Fruit fly (Drosophila melanogaster) whole organism, embryonic: ENCODE results near the gene Tfb4.

Experiments
- Aef1 ChIP-seq: fragments of 200-800 bp; sonication (Bioruptor generic); IDR thresholded peaks from 3 replicates; pipeline ENCODE4 v1.3.6; 2022; ENCODE audit warnings: missing biosample characterization, missing genetic modification characterization
- Asciz ChIP-seq: fragments of 200-800 bp; sonication (Bioruptor generic); optimal IDR thresholded peaks from 2 replicates; lab custom pipeline; 2017; ENCODE audit warnings: missing biosample characterization, mild to moderate bottlenecking, missing genetic modification characterization, missing genetic modification reagents
- Atf-2 ChIP-seq: fragments of 200-800 bp; sonication (Bioruptor generic); optimal IDR thresholded peaks from 2 replicates; lab custom pipeline; 2016; ENCODE audit warnings: missing biosample characterization, missing genetic modification characterization
- B-H1 ChIP-seq: fragments of 200-800 bp; sonication (Bioruptor generic); IDR thresholded peaks from 3 replicates; pipeline ENCODE4 v1.3.6; 2022; ENCODE audit warnings: missing biosample characterization, missing genetic modification characterization
- B-H2 ChIP-seq: fragments of 200-800 bp; sonication (Bioruptor generic); optimal IDR thresholded peaks from 2 replicates; lab custom pipeline; 2018; ENCODE audit warnings: missing biosample characterization, mild to moderate bottlenecking, missing genetic modification characterization
- CG11085 ChIP-seq: fragments of 200-800 bp; sonication (Bioruptor generic); IDR thresholded peaks from 2 replicates; pipeline ENCODE4 v1.3.6; 2022; ENCODE audit warnings: missing biosample characterization, missing genetic modification characterization
- CG12155 ChIP-seq: fragments of 200-800 bp; sonication (Bioruptor generic); optimal IDR thresholded peaks from 3 replicates; lab custom pipeline; 2016; ENCODE audit warnings: missing biosample characterization, missing genetic modification characterization
- CG13775 ChIP-seq: fragments of 200-800 bp; sonication (Bioruptor generic); optimal IDR thresholded peaks from 3 replicates; lab custom pipeline; 2017; ENCODE audit warnings: missing biosample characterization, mild to moderate bottlenecking, missing genetic modification characterization
- CG14014 ChIP-seq: fragments of 200-800 bp; sonication (Bioruptor generic); IDR thresholded peaks from 2 replicates; pipeline ENCODE4 v1.3.6; 2022; ENCODE audit warnings: missing biosample characterization, missing genetic modification characterization
- CG17186 ChIP-seq: fragments of 200-800 bp; sonication (Bioruptor generic); optimal IDR thresholded peaks from 3 replicates; lab custom pipeline; 2017; ENCODE audit warnings: missing biosample characterization, missing genetic modification reagents, missing genetic modification characterization
- CG34376 ChIP-seq: fragments of 200-800 bp; sonication (Bioruptor generic); optimal IDR thresholded peaks from 2 replicates; lab custom pipeline; 2018; ENCODE audit warnings: missing biosample characterization, mild to moderate bottlenecking, missing genetic modification characterization
- CG42726 ChIP-seq: fragments of 200-800 bp; sonication (Bioruptor generic); IDR thresholded peaks from 2 replicates; pipeline ENCODE4 v1.3.6; 2022; ENCODE audit warnings: missing biosample characterization, missing genetic modification characterization; ENCODE audit not compliant: partially characterized antibody
- CG7271 ChIP-seq: fragments of 200-800 bp; sonication (Bioruptor generic); optimal IDR thresholded peaks from 2 replicates; lab custom pipeline; 2018; ENCODE audit warnings: missing biosample characterization, mild to moderate bottlenecking, missing genetic modification characterization, moderate library complexity
- CG8089 ChIP-seq: fragments of 200-800 bp; sonication (Bioruptor generic); optimal IDR thresholded peaks from 3 replicates; lab custom pipeline; 2016; ENCODE audit warnings: missing biosample characterization, missing genetic modification characterization
- CG8359 ChIP-seq: fragments of 200-800 bp; sonication (Bioruptor generic); optimal IDR thresholded peaks from 2 replicates; lab custom pipeline; 2017; ENCODE audit warnings: missing biosample characterization, mild to moderate bottlenecking, missing genetic modification characterization, borderline replicate concordance
- CG9609 ChIP-seq: fragments of 200-800 bp; sonication (Bioruptor generic); optimal IDR thresholded peaks from 3 replicates; lab custom pipeline; 2016; ENCODE audit warnings: missing biosample characterization, missing genetic modification characterization
- Dad ChIP-seq: fragments of 200-800 bp; sonication (Bioruptor generic); optimal IDR thresholded peaks from 3 replicates; lab custom pipeline; 2016; ENCODE audit warnings: missing biosample characterization, missing genetic modification characterization
- Deaf1 ChIP-seq: fragments of 200-800 bp; optimal IDR thresholded peaks from 3 replicates; lab custom pipeline; 2019; ENCODE audit warnings: missing biosample characterization, mild to moderate bottlenecking, missing genetic modification characterization, moderate library complexity
- Dll ChIP-seq: fragments of 200-800 bp; sonication (Bioruptor generic); IDR thresholded peaks from 4 replicates; pipeline ENCODE4 v1.3.6; 2022; ENCODE audit warnings: missing biosample characterization, missing genetic modification characterization; ENCODE audit not compliant: partially characterized antibody
- Dref ChIP-seq: fragments of 200-800 bp; sonication (Bioruptor generic); IDR thresholded peaks from 2 replicates; pipeline ENCODE4 v1.3.6; 2022; ENCODE audit warnings: missing biosample characterization, missing genetic modification characterization
- E2f1 ChIP-seq: fragments of 200-800 bp; sonication (Bioruptor generic); IDR thresholded peaks from 2 replicates; pipeline ENCODE4 v1.3.6; 2022; ENCODE audit warnings: missing biosample characterization, missing genetic modification characterization
- Gug ChIP-seq: fragments of 200-800 bp; sonication (Bioruptor generic); IDR thresholded peaks from 4 replicates; pipeline ENCODE4 v1.3.6; 2022; ENCODE audit warnings: missing biosample characterization, missing genetic modification characterization
- HmgD ChIP-seq: fragments of 200-800 bp; sonication (Bioruptor generic); optimal IDR thresholded peaks from 3 replicates; lab custom pipeline; 2016; ENCODE audit warnings: missing biosample characterization, missing genetic modification characterization
- Hmr ChIP-seq: fragments of 200-800 bp; sonication (Bioruptor generic); optimal IDR thresholded peaks from 3 replicates; lab custom pipeline; 2017; ENCODE audit warnings: mild to moderate bottlenecking, missing biosample characterization, missing genetic modification reagents, missing genetic modification characterization
- Hr78 ChIP-seq, 2 experiments: fragments of 200-800 bp in 1 of 2; fragments of >200 bp in 1 of 2; sonication (Bioruptor generic) in 1 of 2; optimal IDR thresholded peaks; 2 replicates each; lab custom pipeline; 2017 to 2019; ENCODE audit warnings: missing biosample characterization in 2 of 2, missing genetic modification characterization in 2 of 2, mild to moderate bottlenecking in 1 of 2, moderate library complexity in 1 of 2
- Kr ChIP-seq: fragments of 200-800 bp; sonication (Bioruptor generic); optimal IDR thresholded peaks from 2 replicates; lab custom pipeline; 2017; ENCODE audit warnings: missing biosample characterization, mild to moderate bottlenecking, missing genetic modification characterization
- Mad ChIP-seq: fragments of 200-800 bp; sonication (Bioruptor generic); optimal IDR thresholded peaks from 2 replicates; lab custom pipeline; 2016; ENCODE audit warnings: missing biosample characterization, missing genetic modification characterization
- NK7.1 ChIP-seq: fragments of 200-800 bp; sonication (Bioruptor generic); optimal IDR thresholded peaks from 3 replicates; lab custom pipeline; 2016; ENCODE audit warnings: missing biosample characterization, missing genetic modification characterization
- Six4 ChIP-seq: fragments of 200-800 bp; sonication (Bioruptor generic); optimal IDR thresholded peaks from 2 replicates; lab custom pipeline; 2016; ENCODE audit warnings: missing biosample characterization, missing genetic modification characterization
- Trl ChIP-seq, 3 experiments: fragments of >200 bp in 2 of 3; fragments of 200-800 bp in 1 of 3; sonication (Bioruptor generic) in 1 of 3; optimal IDR thresholded peaks; 2 replicates in 1 of 3; 3 replicates in 2 of 3; lab custom pipeline; 2016 to 2017; ENCODE audit warnings: missing biosample characterization in 1 of 3, missing genetic modification characterization in 1 of 3
- Usf ChIP-seq: fragments of 200-800 bp; sonication (Bioruptor generic); optimal IDR thresholded peaks from 2 replicates; lab custom pipeline; 2017; ENCODE audit warnings: missing genotype, missing biosample characterization, missing genetic modification characterization
- amos ChIP-seq: fragments of 200-800 bp; sonication (Bioruptor generic); IDR thresholded peaks from 2 replicates; pipeline ENCODE4 v1.3.6; 2022; ENCODE audit warnings: missing biosample characterization, missing genetic modification characterization; ENCODE audit not compliant: partially characterized antibody
- ara ChIP-seq: fragments of 200-800 bp; sonication (Bioruptor generic); IDR thresholded peaks from 2 replicates; pipeline ENCODE4 v1.3.6; 2022; ENCODE audit warnings: missing biosample characterization, missing genetic modification characterization
- bab2 ChIP-seq: fragments of 200-800 bp; sonication (Bioruptor generic); optimal IDR thresholded peaks from 2 replicates; lab custom pipeline; 2016; ENCODE audit warnings: missing biosample characterization, missing genetic modification characterization
- crol ChIP-seq: fragments of 200-800 bp; sonication (Bioruptor generic); IDR thresholded peaks from 2 replicates; pipeline ENCODE4 v1.3.6; 2022; ENCODE audit warnings: missing biosample characterization, missing genetic modification characterization
- dpn ChIP-seq, 2 experiments: fragments of 200-800 bp; sonication (Bioruptor generic); optimal IDR thresholded peaks; 3 replicates each; lab custom pipeline; 2016; ENCODE audit warnings: missing biosample characterization in 2 of 2, missing genetic modification characterization in 2 of 2
- dysf ChIP-seq: fragments of 200-800 bp; sonication (Bioruptor generic); IDR thresholded peaks from 3 replicates; pipeline ENCODE4 v1.3.6; 2022; ENCODE audit warnings: missing biosample characterization, missing genetic modification characterization
- eve ChIP-seq, 2 experiments: fragments of >200 bp; optimal IDR thresholded peaks; 2 replicates each; lab custom pipeline; 2017; ENCODE audit warnings: missing biosample characterization in 2 of 2, missing genetic modification characterization in 2 of 2
- fd96Cb ChIP-seq: fragments of 200-800 bp; sonication (Bioruptor generic); optimal IDR thresholded peaks from 2 replicates; lab custom pipeline; 2018; ENCODE audit warnings: missing biosample characterization, mild to moderate bottlenecking, missing genetic modification characterization, moderate library complexity
- kni ChIP-seq: fragments of 200-800 bp; sonication (Bioruptor generic); optimal IDR thresholded peaks from 3 replicates; lab custom pipeline; 2017; ENCODE audit warnings: mild to moderate bottlenecking, missing biosample characterization, missing genetic modification reagents, missing genetic modification characterization
- nerfin-2 ChIP-seq: fragments of 200-800 bp; sonication (Bioruptor generic); IDR thresholded peaks from 2 replicates; pipeline ENCODE4 v1.3.6; 2022; ENCODE audit warnings: missing biosample characterization, missing genetic modification characterization; ENCODE audit not compliant: partially characterized antibody
- nmo ChIP-seq: fragments of 200-800 bp; sonication (Bioruptor generic); optimal IDR thresholded peaks from 2 replicates; lab custom pipeline; 2018; ENCODE audit warnings: missing biosample characterization, mild to moderate bottlenecking, missing genetic modification characterization, moderate library complexity
- pb ChIP-seq: fragments of 200-800 bp; sonication (Bioruptor generic); optimal IDR thresholded peaks from 3 replicates; lab custom pipeline; 2016; ENCODE audit warnings: missing biosample characterization, missing genetic modification characterization
- so ChIP-seq: fragments of 200-800 bp; sonication (Bioruptor generic); IDR thresholded peaks from 3 replicates; pipeline ENCODE4 v1.3.6; 2022; ENCODE audit warnings: missing biosample characterization, missing genetic modification characterization
- stc ChIP-seq: fragments of 200-800 bp; sonication (Bioruptor generic); IDR thresholded peaks from 2 replicates; pipeline ENCODE4 v1.3.6; 2022; ENCODE audit warnings: missing biosample characterization, missing genetic modification characterization
- vvl ChIP-seq: fragments of 200-800 bp; sonication (Bioruptor generic); IDR thresholded peaks from 2 replicates; pipeline ENCODE4 v1.3.6; 2022; ENCODE audit warnings: missing biosample characterization, missing genetic modification characterization
- zen2 ChIP-seq: fragments of 200-800 bp; sonication (Bioruptor generic); IDR thresholded peaks from 3 replicates; pipeline ENCODE4 v1.3.6; 2022; ENCODE audit warnings: missing biosample characterization, missing genetic modification characterization; ENCODE audit not compliant: partially characterized antibody
- zf30C ChIP-seq: fragments of 200-800 bp; sonication (Bioruptor generic); optimal IDR thresholded peaks from 3 replicates; lab custom pipeline; 2018; ENCODE audit warnings: missing biosample characterization, mild to moderate bottlenecking, missing genetic modification characterization

Tfb4 gene

DNA sequence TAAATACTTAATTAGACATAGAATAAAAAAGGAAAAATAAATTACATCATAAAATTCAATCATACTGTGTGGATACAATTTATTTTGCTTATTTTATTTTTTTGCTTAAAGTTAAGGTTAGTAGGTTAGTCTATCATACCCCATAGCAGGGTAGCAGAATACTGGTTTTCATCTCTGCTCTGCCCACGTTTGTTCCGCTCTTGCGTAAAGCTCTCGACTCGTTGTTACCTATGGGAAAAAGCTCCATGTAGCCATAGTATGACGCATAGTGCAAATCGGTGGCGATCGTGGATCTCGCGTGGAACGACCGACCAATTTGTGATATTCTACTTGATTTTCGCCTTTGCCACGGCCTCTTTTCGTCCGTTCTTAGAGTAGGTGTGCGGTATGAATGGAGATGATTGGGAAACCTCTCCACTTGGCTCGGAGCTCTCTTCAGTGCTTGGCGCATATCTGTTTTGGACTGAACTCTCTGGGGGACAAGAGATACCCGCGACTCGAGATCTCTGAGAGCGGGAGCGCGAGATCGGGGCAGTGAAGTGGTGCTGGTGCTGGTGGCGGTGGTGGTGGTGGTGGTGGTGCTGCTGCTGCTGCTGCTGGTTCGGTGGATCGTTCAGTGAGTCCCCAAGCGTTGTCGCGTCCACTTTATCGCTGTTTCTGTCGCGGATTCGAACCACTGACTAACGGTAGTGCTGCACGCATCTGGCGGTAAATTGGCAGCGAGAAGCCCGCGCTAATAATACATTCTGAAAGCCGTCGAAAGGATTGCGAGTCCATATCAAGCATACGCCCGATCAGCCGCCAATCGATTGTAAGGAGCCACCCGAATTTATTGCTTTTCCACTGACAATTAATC is 35.4 kb upstream of the Tfb4 start, which contains the start of gene CG5001 (continued):
- TF ChIP-seq Hmr (peak; percentile 78), fd96Cb (tag; lab: Kevin White, UChicago) (peak; percentile 78), dpn (GFP tag; optimal IDR thresholded peaks at IDR 0.05; lab: Kevin White, UChicago) (peak; percentile 77 to 86), Trl (optimal IDR thresholded peaks at IDR 0.05; lab: Kevin White, UChicago) (peak; percentile 76 to 95), Trl (GFP tag; optimal IDR thresholded peaks at IDR 0.05; lab: Kevin White, UChicago) (peak; percentile 62), NK7.1 (GFP tag; lab: Kevin White, UChicago) (peak; percentile 9), CG8359 (GFP tag; lab: Kevin White, UChicago) (no peak), Deaf1 (tag; lab: Kevin White, UChicago) (peak; percentile 88), CG8089 (GFP tag; lab: Kevin White, UChicago) (peak; percentile 13), stc (GFP tag; lab: Robert Waterston, UW) (peak; percentile 90), Kr (GFP tag; lab: Kevin White, UChicago) (no peak), kni (peak; percentile 54), zf30C (no peak), bab2 (peak; percentile 71), E2f1 (peak; percentile 88), CG9609 (peak; percentile 57), Gug (GFP tag; lab: Robert Waterston, UW) (peak; percentile 76; the same call in 3 of the 4 replicates), Dad (GFP tag; lab: Kevin White, UChicago) (no peak), CG7271 (tag; lab: Kevin White, UChicago) (peak; percentile 56), Mad (GFP tag; lab: Kevin White, UChicago) (peak; percentile 46), vvl (peak; percentile 96), crol (GFP tag; lab: Robert Waterston, UW) (peak; percentile 83), CG11085 (peak; percentile 59; the same call in 1 of the 2 replicates), CG17186 (GFP tag; lab: Kevin White, UChicago) (no peak), Usf (GFP tag; lab: Kevin White, UChicago) (peak; percentile 30), Hr78 (GFP tag; optimal IDR thresholded peaks at IDR 0.05; lab: Kevin White, UChicago) (peak in 1 of 2 experiments; percentile 61), amos (GFP tag; lab: Robert Waterston, UW) (peak; percentile 40; the same call in 1 of the 2 replicates), dysf (GFP tag; lab: Robert Waterston, UW) (peak; percentile 91), Dll (GFP tag; lab: Robert Waterston, UW) (peak; percentile 36; the same call in 1 of the 4 replicates), B-H2 (GFP tag; lab: Kevin White, UChicago) (peak; percentile 64), Dref (0 out of 2 replicates have a peak, but pooled peaks have one; percentile 9), pb (no peak), B-H1 (GFP tag; lab: Robert Waterston, UW) (peak; percentile 76), CG13775 (GFP tag; lab: Kevin White, UChicago) (peak; percentile 61), eve (GFP tag; optimal IDR thresholded peaks at IDR 0.05; lab: Kevin White, UChicago) (no peak), CG14014 (peak; percentile 88), Atf-2 (GFP tag; lab: Kevin White, UChicago) (peak; percentile 54), CG34376 (GFP tag; lab: Kevin White, UChicago) (peak; percentile 83), nerfin-2 (GFP tag; lab: Robert Waterston, UW) (no peak), Aef1 (GFP tag; lab: Robert Waterston, UW) (peak; percentile 85), ara (GFP tag; lab: Robert Waterston, UW) (peak; percentile 76), HmgD (no peak), nmo (GFP tag; lab: Kevin White, UChicago) (peak; percentile 87), CG42726 (no peak), CG12155 (GFP tag; lab: Kevin White, UChicago) (peak; percentile 83), zen2 (no peak), Asciz (GFP tag; lab: Kevin White, UChicago) (no peak), Six4 (GFP tag; lab: Kevin White, UChicago) (peak; percentile 77), so (peak; percentile 81)
